Worm (Caenorhabditis elegans) whole organism, mixed stage, embryonic: Measurements from ENCODE around the gene fbxb-95.

Source experiments
- ceh-43 ChIP-seq: fragments of 200-800 bp; sonication (Bioruptor generic); optimal IDR thresholded peaks from 2 replicates; lab custom pipeline; 2018; ENCODE audit warnings: mild to moderate bottlenecking, missing genetic modification characterization, moderate library complexity, missing compliant biosample characterization
- ces-1 ChIP-seq: fragments of 150-350 bp; optimal IDR thresholded peaks from 2 replicates; lab custom pipeline; 2014; ENCODE audit warnings: missing biosample characterization, missing genetic modification reagents, missing genetic modification characterization
- mep-1 ChIP-seq: fragments of 150-350 bp; optimal IDR thresholded peaks from 2 replicates; lab custom pipeline; 2017; ENCODE audit warnings: missing biosample characterization, missing genetic modification reagents, missing genetic modification characterization, inconsistent platforms
- nhr-2 ChIP-seq: fragments of 150-350 bp; optimal IDR thresholded peaks from 2 replicates; lab custom pipeline; 2014; ENCODE audit warnings: missing biosample characterization, missing genetic modification characterization
- sem-2 ChIP-seq: fragments of 200-800 bp; sonication (Bioruptor generic); optimal IDR thresholded peaks from 2 replicates; lab custom pipeline; 2018; ENCODE audit warnings: mild to moderate bottlenecking, missing genetic modification characterization, missing compliant biosample characterization
- snpc-4 ChIP-seq: fragments of 150-350 bp; optimal IDR thresholded peaks from 2 replicates; lab custom pipeline; 2014; ENCODE audit warnings: missing biosample characterization, missing genetic modification characterization
- sptf-1 ChIP-seq: sonication (generic microtip); optimal IDR thresholded peaks from 2 replicates; lab custom pipeline; 2017; ENCODE audit warnings: mild to moderate bottlenecking, missing genetic modification characterization, moderate library complexity, missing compliant biosample characterization
- unc-39 ChIP-seq: fragments of 150-350 bp; optimal IDR thresholded peaks from 2 replicates; lab custom pipeline; 2014; ENCODE audit warnings: missing biosample characterization, missing genetic modification characterization
- unc-62 ChIP-seq: fragments of 150-350 bp; optimal IDR thresholded peaks from 2 replicates; lab custom pipeline; 2014; ENCODE audit warnings: missing biosample characterization, missing genetic modification reagents, missing genetic modification characterization
- ztf-11 ChIP-seq: fragments of 150-350 bp; optimal IDR thresholded peaks from 2 replicates; lab custom pipeline; 2014; ENCODE audit warnings: missing biosample characterization, missing genetic modification characterization

ce11 chrII:1836204-1836603 is 18.0 kb upstream of the fbxb-95 start, which contains the start of gene T08E11.1:
- TF ChIP-seq sptf-1 (tag; lab: Kevin White, UChicago) (no peak), unc-39 (tag; lab: Kevin White, UChicago) (no peak), sem-2 (GFP tag; lab: Kevin White, UChicago) (no peak), ztf-11 (tag; lab: Kevin White, UChicago) (no peak), mep-1 (no peak), unc-62 (GFP tag; lab: Kevin White, UChicago) (no peak), snpc-4 (tag; lab: Kevin White, UChicago) (no peak), ceh-43 (GFP tag; lab: Kevin White, UChicago) (no peak), ces-1 (GFP tag; lab: Kevin White, UChicago) (no peak), nhr-2 (tag; lab: Kevin White, UChicago) (no peak)
